Worm (Caenorhabditis elegans) whole organism, L2 larva: Measurements from ENCODE around the gene lin-5.
A peak's percentile ranks its signal among the peaks of the same experiment; 100 is the strongest.

ENCODE experiments used
- C34F6.9 ChIP-seq: fragments of 150-350 bp; optimal IDR thresholded peaks from 2 replicates; lab custom pipeline; 2014; ENCODE audit warnings: missing biosample characterization, missing genetic modification characterization
- F13H6.1 ChIP-seq: sonication (generic microtip); optimal IDR thresholded peaks from 2 replicates; lab custom pipeline; 2016; ENCODE audit warnings: missing genetic modification characterization, missing compliant biosample characterization
- Y55F3AM.14 ChIP-seq: fragments of 200-800 bp; sonication (Bioruptor generic); optimal IDR thresholded peaks from 2 replicates; lab custom pipeline; 2018; ENCODE audit warnings: mild to moderate bottlenecking, missing genetic modification characterization, missing compliant biosample characterization
- alr-1 ChIP-seq: fragments of 150-350 bp; optimal IDR thresholded peaks from 2 replicates; lab custom pipeline; 2014; ENCODE audit warnings: missing biosample characterization, missing genetic modification characterization
- aly-2 ChIP-seq: fragments of 150-350 bp; optimal IDR thresholded peaks from 2 replicates; lab custom pipeline; 2014; ENCODE audit warnings: missing biosample characterization, missing genetic modification characterization
- ama-1 ChIP-seq: fragments of 150-350 bp; optimal IDR thresholded peaks from 2 replicates; lab custom pipeline; 2018; ENCODE audit warnings: inconsistent platforms
- blmp-1 ChIP-seq: sonication (generic microtip); optimal IDR thresholded peaks from 2 replicates; lab custom pipeline; 2017; ENCODE audit warnings: missing genetic modification characterization, mild to moderate bottlenecking, missing compliant biosample characterization, antibody characterized with exemption, moderate library complexity; ENCODE audit not compliant: insufficient read depth
- ceh-16 ChIP-seq: fragments of 150-350 bp; optimal IDR thresholded peaks from 2 replicates; lab custom pipeline; 2014; ENCODE audit warnings: missing biosample characterization, missing genetic modification characterization
- crh-2 ChIP-seq: sonication (generic microtip); optimal IDR thresholded peaks from 2 replicates; lab custom pipeline; 2017; ENCODE audit warnings: missing biosample characterization, missing genetic modification characterization
- egl-27 ChIP-seq: sonication (generic microtip); optimal IDR thresholded peaks from 3 replicates; lab custom pipeline; 2017; ENCODE audit warnings: missing biosample characterization, missing genetic modification reagents, missing genetic modification characterization
- elt-1 ChIP-seq: fragments of 150-350 bp; optimal IDR thresholded peaks from 2 replicates; lab custom pipeline; 2014; ENCODE audit warnings: missing biosample characterization, missing genetic modification characterization
- fos-1 ChIP-seq: fragments of 150-350 bp; optimal IDR thresholded peaks from 2 replicates; lab custom pipeline; 2014; ENCODE audit warnings: missing biosample characterization, missing genetic modification characterization
- lin-11 ChIP-seq: fragments of 150-350 bp; sonication (generic microtip); optimal IDR thresholded peaks from 2 replicates; lab custom pipeline; 2014; ENCODE audit warnings: missing biosample characterization, missing genetic modification characterization, inconsistent platforms, mixed read lengths
- lin-13 ChIP-seq: fragments of 150-350 bp; optimal IDR thresholded peaks from 2 replicates; lab custom pipeline; 2014; ENCODE audit warnings: missing biosample characterization, missing genetic modification reagents, missing genetic modification characterization
- lsy-2 ChIP-seq, 2 experiments: fragments of 150-350 bp in 1 of 2; sonication (generic microtip) in 1 of 2; optimal IDR thresholded peaks; 2 replicates each; lab custom pipeline; 2014 to 2017; ENCODE audit warnings: missing biosample characterization in 2 of 2, missing genetic modification characterization in 2 of 2
- mbf-1 ChIP-seq: sonication (generic microtip); optimal IDR thresholded peaks from 2 replicates; lab custom pipeline; 2017; ENCODE audit warnings: missing biosample characterization, missing genetic modification characterization
- mdl-1 ChIP-seq, 2 experiments: fragments of 150-350 bp in 1 of 2; sonication (generic microtip) in 1 of 2; optimal IDR thresholded peaks; 2 replicates each; lab custom pipeline; 2017; ENCODE audit warnings: missing biosample characterization in 2 of 2, missing genetic modification characterization in 2 of 2
- nhr-10 ChIP-seq: sonication (generic microtip); optimal IDR thresholded peaks from 2 replicates; lab custom pipeline; 2017; ENCODE audit warnings: missing biosample characterization, missing genetic modification characterization
- nhr-11 ChIP-seq: fragments of 150-350 bp; optimal IDR thresholded peaks from 2 replicates; lab custom pipeline; 2014; ENCODE audit warnings: missing biosample characterization, missing genetic modification characterization
- nhr-12 ChIP-seq: fragments of 150-350 bp; optimal IDR thresholded peaks from 2 replicates; lab custom pipeline; 2014; ENCODE audit warnings: missing biosample characterization, missing genetic modification characterization
- nhr-129 ChIP-seq: fragments of 150-350 bp; optimal IDR thresholded peaks from 2 replicates; lab custom pipeline; 2014; ENCODE audit warnings: missing biosample characterization, missing genetic modification characterization
- nhr-77 ChIP-seq: fragments of 150-350 bp; optimal IDR thresholded peaks from 2 replicates; lab custom pipeline; 2014; ENCODE audit warnings: missing biosample characterization, missing genetic modification characterization
- skn-1 ChIP-seq: sonication (generic microtip); optimal IDR thresholded peaks from 2 replicates; lab custom pipeline; 2017; ENCODE audit warnings: missing biosample characterization, missing genetic modification characterization
- sma-9 ChIP-seq, 2 experiments: fragments of 150-350 bp in 1 of 2; sonication (generic microtip) in 1 of 2; optimal IDR thresholded peaks; 2 replicates each; lab custom pipeline; 2014 to 2016; ENCODE audit warnings: missing genetic modification characterization in 2 of 2, mild to moderate bottlenecking in 1 of 2, missing biosample characterization in 1 of 2, missing compliant biosample characterization in 1 of 2, missing genetic modification reagents in 1 of 2, moderate library complexity in 1 of 2
- snpc-4 ChIP-seq: fragments of 150-350 bp; optimal IDR thresholded peaks from 2 replicates; lab custom pipeline; 2014; ENCODE audit warnings: missing biosample characterization, missing genetic modification characterization
- unc-39 ChIP-seq: fragments of 150-350 bp; optimal IDR thresholded peaks from 2 replicates; lab custom pipeline; 2014; ENCODE audit warnings: missing biosample characterization, missing genetic modification characterization
- unc-55 ChIP-seq: fragments of 150-350 bp; sonication (generic microtip); optimal IDR thresholded peaks from 3 replicates; lab custom pipeline; 2014; ENCODE audit warnings: missing biosample characterization, missing genetic modification reagents, missing genetic modification characterization
- unc-62 ChIP-seq: fragments of 150-350 bp; optimal IDR thresholded peaks from 2 replicates; lab custom pipeline; 2014; ENCODE audit warnings: missing biosample characterization, missing genetic modification reagents, missing genetic modification characterization
- zag-1 ChIP-seq: fragments of 150-350 bp; optimal IDR thresholded peaks from 2 replicates; lab custom pipeline; 2014; ENCODE audit warnings: missing biosample characterization, missing genetic modification characterization
- ztf-1 ChIP-seq: fragments of 200-800 bp; sonication (Bioruptor generic); conservative IDR thresholded peaks from 2 replicates; pipeline ENCODE4 v1.3.6; 2022; ENCODE audit warnings: missing genetic modification characterization, missing compliant biosample characterization
- ztf-11 ChIP-seq: sonication (generic microtip); optimal IDR thresholded peaks from 2 replicates; lab custom pipeline; 2017; ENCODE audit warnings: missing biosample characterization, missing genetic modification characterization
- ztf-4 ChIP-seq: fragments of 150-350 bp; optimal IDR thresholded peaks from 2 replicates; lab custom pipeline; 2014; ENCODE audit warnings: missing biosample characterization, missing genetic modification characterization

lin-5 gene

DNA sequence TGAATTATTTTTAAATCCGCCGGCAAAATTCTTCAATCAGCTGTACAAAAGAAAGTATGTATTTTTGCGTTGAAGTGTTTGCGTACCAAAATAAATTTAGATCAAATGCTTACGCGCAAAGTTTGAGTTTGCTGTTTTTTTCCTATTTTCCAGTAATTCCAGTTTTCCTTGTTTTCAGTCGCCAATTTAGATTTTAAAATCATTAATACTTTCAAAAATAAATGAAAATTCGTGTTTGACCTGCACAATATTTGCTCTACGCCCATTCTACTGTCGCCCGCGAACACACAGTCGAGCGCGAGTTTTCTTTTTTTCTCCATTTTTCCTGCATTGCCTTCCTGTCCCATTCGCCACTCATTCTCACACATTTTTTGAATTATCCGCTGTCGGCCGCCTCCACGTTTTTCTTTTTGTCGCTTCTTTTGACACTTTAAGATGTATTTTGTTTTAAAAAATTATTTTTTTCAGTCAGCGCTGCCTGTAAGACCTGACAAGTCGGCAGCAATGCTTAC, 32.4 kb downstream of the lin-5 start, which contains the start of gene ptc-1:
Gene ptc-1 (plus strand): TSS at position 462 of the 512 bp plus-strand sequence.
- TF ChIP-seq ama-1 (lab: Kevin White, UChicago) (no peak), crh-2 (tag; lab: Kevin White, UChicago) (no peak), nhr-10 (tag; lab: Kevin White, UChicago) (no peak)

DNA sequence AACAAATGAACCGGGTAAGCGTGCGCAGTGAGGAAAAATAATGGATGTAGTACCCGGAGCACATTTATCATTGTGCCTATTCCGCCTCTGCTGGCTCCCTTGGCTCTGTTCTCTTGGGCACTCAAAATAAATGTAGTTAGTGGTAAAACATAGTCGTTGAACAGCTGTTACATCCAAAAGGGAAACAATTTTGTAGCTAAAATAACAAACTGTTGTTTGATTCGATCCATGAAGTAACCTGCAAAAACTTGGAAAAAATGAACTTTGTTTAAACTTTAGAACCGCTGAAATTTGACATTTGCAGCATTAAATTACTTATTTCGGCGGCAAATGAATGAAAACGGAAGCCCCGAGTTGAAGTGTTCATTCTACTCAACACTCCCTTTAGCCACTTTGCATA, 33.3 kb downstream of the lin-5 start:
- TF ChIP-seq mbf-1: no peak
- TF ChIP-seq sma-9 (GFP tag; optimal IDR thresholded peaks at IDR 0.05; lab: Kevin White, UChicago): peak; percentile 13
- no peak for TF ChIP-seq sma-9 (tag; optimal IDR thresholded peaks at IDR 0.05; lab: Kevin White, UChicago)
- TF ChIP-seq elt-1 (tag; lab: Kevin White, UChicago): no peak
- TF ChIP-seq, all 48 proteins: peak for 1

DNA sequence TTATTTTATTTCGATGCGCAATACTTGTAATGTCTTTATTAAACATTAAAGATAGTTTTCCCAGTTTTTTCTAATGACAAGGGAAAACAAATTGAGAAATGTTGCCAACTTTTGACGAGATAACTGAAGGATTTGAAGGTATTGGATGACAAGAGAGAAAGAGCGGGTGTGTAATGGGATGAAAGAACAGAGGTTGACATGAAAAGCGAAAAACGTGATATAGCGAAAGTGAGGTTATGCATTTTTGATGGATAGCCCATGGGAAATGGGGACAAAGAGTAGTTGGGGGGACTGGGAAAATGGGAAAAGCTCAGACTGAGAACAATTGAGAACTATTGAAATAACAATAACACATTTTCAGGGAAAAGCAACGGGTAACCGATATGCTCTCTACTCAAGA, 34.8 kb downstream of the lin-5 start:
- peak in 1 of 2 experiments; percentile 24 for TF ChIP-seq lsy-2 (tag; optimal IDR thresholded peaks at IDR 0.05; lab: Kevin White, UChicago)
- peak; percentile 28 for TF ChIP-seq C34F6.9 (tag; lab: Kevin White, UChicago)
- no peak for TF ChIP-seq unc-55 (GFP tag; lab: Kevin White, UChicago)
- peak; percentile 49 for TF ChIP-seq nhr-129 (tag; lab: Kevin White, UChicago)

ce11 chrII:7900190-7900672, 39.9 kb downstream of the lin-5 start, which contains the start of gene rev-1:
TSS of gene rev-1 (plus strand) at chrII:7900622.
- no peak for TF ChIP-seq skn-1 (tag; lab: Kevin White, UChicago)
- TF ChIP-seq ztf-1 (GFP tag; lab: Robert Waterston, UW): no peak
- no peak for TF ChIP-seq aly-2
- no peak for TF ChIP-seq mdl-1 (tag; optimal IDR thresholded peaks at IDR 0.05; lab: Kevin White, UChicago)
- no peak for TF ChIP-seq ztf-11 (tag; lab: Kevin White, UChicago)
- TF ChIP-seq egl-27: no peak
- no peak for TF ChIP-seq nhr-129 (tag; lab: Kevin White, UChicago)
- no peak for TF ChIP-seq unc-39 (tag; lab: Kevin White, UChicago)
- TF ChIP-seq alr-1 (tag; lab: Kevin White, UChicago): no peak
- no peak for TF ChIP-seq zag-1
- TF ChIP-seq lin-11 (tag; lab: Kevin White, UChicago): no peak
- TF ChIP-seq, all 48 proteins: peak for 0

- TF ChIP-seq unc-62 (no peak), ztf-1 (GFP tag; lab: Robert Waterston, UW) (no peak), skn-1 (tag; lab: Kevin White, UChicago) (no peak), unc-39 (tag; lab: Kevin White, UChicago) (no peak), blmp-1 (no peak), nhr-12 (no peak)
Measured at ce11 chrII:7900762-7901161, 40.4 kb downstream of the lin-5 start.

- TF ChIP-seq unc-39 (tag; lab: Kevin White, UChicago) (no peak), nhr-77 (tag; lab: Kevin White, UChicago) (no peak), F13H6.1 (tag; lab: Kevin White, UChicago) (no peak), ztf-4 (tag; lab: Kevin White, UChicago) (no peak), ztf-11 (tag; lab: Kevin White, UChicago) (no peak), nhr-11 (tag; lab: Kevin White, UChicago) (no peak), Y55F3AM.14 (no peak), zag-1 (no peak), aly-2 (no peak), snpc-4 (tag; lab: Kevin White, UChicago) (no peak), fos-1 (tag; lab: Kevin White, UChicago) (no peak), lin-11 (tag; lab: Kevin White, UChicago) (no peak), ztf-1 (GFP tag; lab: Robert Waterston, UW) (no peak), crh-2 (tag; lab: Kevin White, UChicago) (no peak), ceh-16 (tag; lab: Kevin White, UChicago) (no peak), nhr-12 (no peak), lin-13 (GFP tag; lab: Kevin White, UChicago) (no peak)
- TF ChIP-seq, all 48 proteins: peak for 0
Measured at ce11 chrII:7901990-7902389, 41.6 kb downstream of the lin-5 start.
